Fruit fly (Drosophila melanogaster): ENCODE measurements around the gene Saf-B.

The Saf-B gene

DNA sequence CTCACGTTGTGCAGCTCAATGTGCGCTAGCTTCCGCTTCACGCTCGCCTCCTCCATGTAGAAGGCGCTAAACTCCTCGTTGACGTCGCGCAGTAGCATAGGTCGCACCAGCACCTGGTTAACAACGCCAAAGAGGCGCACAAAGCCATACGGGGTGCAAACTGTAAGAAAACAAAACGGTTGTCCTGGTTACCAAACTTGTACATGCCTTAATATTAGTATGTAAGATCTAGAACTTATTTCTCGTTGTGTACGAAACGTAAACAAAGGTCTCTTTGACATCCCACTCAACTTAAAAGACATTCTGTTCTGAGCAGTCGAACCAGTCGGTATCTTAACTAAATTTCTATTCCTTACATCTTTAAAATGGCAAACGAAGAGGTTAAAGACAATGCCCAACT lies 9.9 kb upstream of the Saf-B start, which contains the start of gene CG6980:
TSS of gene CG6980 (plus strand) at position 301 of the 400 bp plus-strand sequence.
- TF ChIP-seq rgr (GFP tag; optimal IDR thresholded peaks at IDR 0.05) (no peak), Dif (GFP tag; optimal IDR thresholded peaks at IDR 0.05; ENCODE audit: partially characterized antibody) (no peak), N (GFP tag; optimal IDR thresholded peaks at IDR 0.05) (no peak), Sp1 (GFP tag; optimal IDR thresholded peaks at IDR 0.05) (no peak), Abd-B (GFP tag; optimal IDR thresholded peaks at IDR 0.05) (no peak), Hr83 (GFP tag; optimal IDR thresholded peaks at IDR 0.05; ENCODE audit: poor library complexity, severe bottlenecking) (no peak), brk (GFP tag; optimal IDR thresholded peaks at IDR 0.05) (no peak), dl (GFP tag; optimal IDR thresholded peaks at IDR 0.05; ENCODE audit: insufficient read depth in 1 of 2, partially characterized antibody in 2 of 2) (no peak), dmrt93B (GFP tag; optimal IDR thresholded peaks at IDR 0.05) (no peak), psq (GFP tag; optimal IDR thresholded peaks at IDR 0.05) (no peak), CG9705 (GFP tag; optimal IDR thresholded peaks at IDR 0.05) (no peak), Jra (GFP tag; optimal IDR thresholded peaks at IDR 0.05) (no peak), fru (GFP tag; optimal IDR thresholded peaks at IDR 0.05) (no peak), CrebA (GFP tag; optimal IDR thresholded peaks at IDR 0.05; ENCODE audit: borderline replicate concordance) (no peak)

DNA sequence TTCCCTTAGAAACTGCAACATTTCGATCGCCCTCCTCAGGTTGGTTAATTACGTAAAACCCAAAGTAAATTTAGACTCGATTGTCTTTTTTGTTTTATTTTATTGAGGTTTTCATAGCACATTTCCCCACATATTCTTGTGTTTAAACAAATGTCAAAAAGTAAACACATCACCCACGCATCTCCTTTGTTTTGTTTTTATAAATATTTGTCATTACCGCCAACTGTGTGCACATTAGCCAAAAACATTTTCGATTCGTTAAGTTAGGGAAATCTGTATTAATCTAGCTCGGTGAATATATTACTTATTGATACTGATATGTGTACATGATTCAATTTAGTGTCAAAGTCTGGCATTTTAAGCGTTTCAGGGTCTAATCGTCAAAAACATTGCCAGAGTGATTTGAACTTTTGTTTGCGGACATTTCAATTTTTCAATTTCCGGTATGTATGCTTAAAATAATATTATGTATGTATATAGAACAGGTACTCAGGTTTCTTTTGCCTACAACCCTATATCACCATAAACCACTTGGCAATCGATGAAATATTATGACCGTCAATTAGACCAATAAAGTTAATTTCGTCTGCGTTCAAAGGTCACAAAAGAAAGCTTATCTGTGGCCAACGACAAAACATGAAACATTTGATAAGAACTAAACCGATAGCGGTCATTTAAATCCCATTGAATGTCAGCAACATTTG lies 7.5 kb upstream of the Saf-B start:
- no peak for TF ChIP-seq woc (GFP tag; optimal IDR thresholded peaks at IDR 0.05)
- peak; percentile 79 for TF ChIP-seq rgr (GFP tag; optimal IDR thresholded peaks at IDR 0.05)
- TF ChIP-seq OdsH (GFP tag; optimal IDR thresholded peaks at IDR 0.05): peak; percentile 64
- TF ChIP-seq brk (GFP tag; optimal IDR thresholded peaks at IDR 0.05): no peak
- TF ChIP-seq br (GFP tag; optimal IDR thresholded peaks at IDR 0.05): peak; percentile 16
- TF ChIP-seq CG32264 (GFP tag; optimal IDR thresholded peaks at IDR 0.05): peak; percentile 6
- peak; percentile 89 for TF ChIP-seq Hr83 (GFP tag; optimal IDR thresholded peaks at IDR 0.05; ENCODE audit: poor library complexity, severe bottlenecking)
- no peak for TF ChIP-seq jim (GFP tag; optimal IDR thresholded peaks at IDR 0.05)
- TF ChIP-seq sv (GFP tag; optimal IDR thresholded peaks at IDR 0.05): peak; percentile 35
- peak; percentile 72 for TF ChIP-seq h (GFP tag; optimal IDR thresholded peaks at IDR 0.05)
- TF ChIP-seq N (GFP tag; optimal IDR thresholded peaks at IDR 0.05): no peak

DNA sequence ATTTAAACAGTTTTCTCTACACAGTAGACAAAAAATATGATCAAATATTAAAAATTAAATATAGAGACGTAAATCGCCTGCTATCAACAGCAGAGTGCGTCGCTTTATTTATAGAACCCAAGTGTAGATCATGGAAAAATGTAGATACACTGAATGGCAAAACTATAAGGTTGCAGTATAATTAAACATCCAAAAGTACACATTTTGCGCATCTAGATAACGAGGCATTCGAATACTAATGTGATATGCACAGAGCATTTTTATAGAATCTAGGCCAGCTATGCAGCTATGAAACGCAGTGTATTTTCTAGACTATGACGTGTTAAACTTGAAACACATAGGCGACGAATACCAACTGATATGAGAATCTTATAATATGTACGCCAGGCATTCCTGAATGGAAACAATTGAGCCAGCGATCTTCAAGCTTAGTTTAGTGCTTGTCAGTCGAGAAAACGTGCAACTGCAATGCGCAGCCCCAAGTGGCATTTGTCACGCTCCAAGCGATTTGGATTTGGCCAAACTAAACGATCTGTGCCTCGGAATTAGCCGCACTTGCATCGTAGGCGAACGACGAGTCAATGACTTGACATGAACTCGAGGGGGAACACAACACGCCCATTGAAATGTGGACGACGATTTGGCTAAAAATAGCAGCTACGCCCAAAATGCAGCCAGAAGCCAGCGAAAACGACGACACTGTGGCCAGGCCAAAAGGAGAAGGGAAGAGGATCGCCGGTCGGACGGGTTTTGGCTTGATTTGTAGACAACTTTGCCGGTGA lies 6.2 kb upstream of the Saf-B start:
- TF ChIP-seq br (GFP tag; optimal IDR thresholded peaks at IDR 0.05): peak; percentile 94
- TF ChIP-seq Hr83 (GFP tag; optimal IDR thresholded peaks at IDR 0.05; ENCODE audit: poor library complexity, severe bottlenecking): peak; percentile 58
- no peak for TF ChIP-seq dl (GFP tag; optimal IDR thresholded peaks at IDR 0.05; ENCODE audit: insufficient read depth in 1 of 2, partially characterized antibody in 2 of 2)
- peak; percentile 94 for TF ChIP-seq Hnf4 (GFP tag; optimal IDR thresholded peaks at IDR 0.05)
- peak; percentile 41 for TF ChIP-seq CG9705 (GFP tag; optimal IDR thresholded peaks at IDR 0.05)
- TF ChIP-seq dmrt93B (GFP tag; optimal IDR thresholded peaks at IDR 0.05): peak; percentile 81
- peak; percentile 94 for TF ChIP-seq OdsH (GFP tag; optimal IDR thresholded peaks at IDR 0.05)
- peak; percentile 85 for TF ChIP-seq psq (GFP tag; optimal IDR thresholded peaks at IDR 0.05)
- no peak for TF ChIP-seq Dif (GFP tag; optimal IDR thresholded peaks at IDR 0.05; ENCODE audit: partially characterized antibody)
- TF ChIP-seq lola (GFP tag; optimal IDR thresholded peaks at IDR 0.05): no peak
- peak; percentile 73 for TF ChIP-seq woc (GFP tag; optimal IDR thresholded peaks at IDR 0.05)
- TF ChIP-seq usp (GFP tag; optimal IDR thresholded peaks at IDR 0.05): no peak
- TF ChIP-seq HLH106 (tag; optimal IDR thresholded peaks at IDR 0.05): peak; percentile 91
- peak; percentile 4 for TF ChIP-seq Rel (GFP tag; optimal IDR thresholded peaks at IDR 0.05)
- peak; percentile 65 for TF ChIP-seq Rel (tag; optimal IDR thresholded peaks at IDR 0.05)
- TF ChIP-seq tai (GFP tag; optimal IDR thresholded peaks at IDR 0.05): peak; percentile 91
- peak; percentile 74 for TF ChIP-seq brk (GFP tag; optimal IDR thresholded peaks at IDR 0.05)
- no peak for TF ChIP-seq pan (optimal IDR thresholded peaks at IDR 0.05)
- no peak for TF ChIP-seq Vsx2 (GFP tag; optimal IDR thresholded peaks at IDR 0.05; ENCODE audit: partially characterized antibody)
- peak; percentile 92 for TF ChIP-seq Jra (GFP tag; optimal IDR thresholded peaks at IDR 0.05)
- no peak for TF ChIP-seq Dfd (GFP tag; optimal IDR thresholded peaks at IDR 0.05)
- peak; percentile 96 for TF ChIP-seq rgr (GFP tag; optimal IDR thresholded peaks at IDR 0.05)
- TF ChIP-seq N (GFP tag; optimal IDR thresholded peaks at IDR 0.05): no peak
- TF ChIP-seq Sp1 (GFP tag; optimal IDR thresholded peaks at IDR 0.05): peak; percentile 89
- no peak for TF ChIP-seq Abd-B (GFP tag; optimal IDR thresholded peaks at IDR 0.05)
- TF ChIP-seq Hr78 (GFP tag; optimal IDR thresholded peaks at IDR 0.05): no peak
- peak; percentile 95 for TF ChIP-seq fru (GFP tag; optimal IDR thresholded peaks at IDR 0.05)
- no peak for TF ChIP-seq jim (GFP tag; optimal IDR thresholded peaks at IDR 0.05)
- peak; percentile 58 for TF ChIP-seq sage (GFP tag; optimal IDR thresholded peaks at IDR 0.05)
- TF ChIP-seq CG32264 (GFP tag; optimal IDR thresholded peaks at IDR 0.05): peak; percentile 83
- TF ChIP-seq dsf (GFP tag; optimal IDR thresholded peaks at IDR 0.05; ENCODE audit: borderline replicate concordance): peak; percentile 61
- TF ChIP-seq GATAd (GFP tag; optimal IDR thresholded peaks at IDR 0.05): peak; percentile 78
- no peak for TF ChIP-seq CrebA (GFP tag; optimal IDR thresholded peaks at IDR 0.05; ENCODE audit: borderline replicate concordance)
- TF ChIP-seq Mio (GFP tag; optimal IDR thresholded peaks at IDR 0.05): peak; percentile 66
- TF ChIP-seq sv (GFP tag; optimal IDR thresholded peaks at IDR 0.05): peak; percentile 88
- peak; percentile 97 for TF ChIP-seq h (GFP tag; optimal IDR thresholded peaks at IDR 0.05)
- TF ChIP-seq foxo (GFP tag; optimal IDR thresholded peaks at IDR 0.05): peak; percentile 87 to 95
- peak; percentile 96 for TF ChIP-seq ey (GFP tag; optimal IDR thresholded peaks at IDR 0.05)
- TF ChIP-seq Myc (optimal IDR thresholded peaks at IDR 0.05): no peak
